Worm (Caenorhabditis elegans): ENCODE data around the gene col-168.

DNA sequence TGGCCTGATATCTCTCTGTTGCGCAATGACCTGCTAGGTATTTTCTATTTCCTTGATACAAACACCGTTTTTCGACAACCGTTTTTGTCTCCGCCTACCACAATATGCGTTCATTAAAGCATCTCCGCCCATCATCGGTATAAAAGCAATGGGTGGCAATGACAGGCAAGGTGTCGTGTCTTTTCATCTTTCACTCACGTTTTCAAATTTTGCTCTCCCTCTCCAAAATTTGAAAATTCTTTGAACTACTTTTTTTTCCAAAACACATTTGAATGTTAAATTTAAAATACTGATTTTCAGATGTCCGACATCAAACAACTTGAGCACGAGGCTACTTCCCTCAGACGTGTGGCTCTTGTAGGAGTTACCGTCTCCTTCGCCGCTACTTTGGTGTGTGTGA, 2.7 kb downstream of the col-168 start, which contains the start of gene col-169:
- TF ChIP-seq cog-1 (tag; optimal IDR thresholded peaks at IDR 0.05) = no peak
- TF ChIP-seq tab-1 (GFP tag; IDR thresholded peaks at IDR 0.05) = no peak
- TF ChIP-seq med-1 (GFP tag; optimal IDR thresholded peaks at IDR 0.05; ENCODE audit: insufficient read depth) = no peak
- no peak for TF ChIP-seq T22C8.4 (GFP tag; IDR thresholded peaks at IDR 0.05)
- no peak for TF ChIP-seq flt-1 (GFP tag; IDR thresholded peaks at IDR 0.05)
- TF ChIP-seq ref-1 (GFP tag; conservative IDR thresholded peaks at IDR 0.05) = no peak
- no peak for TF ChIP-seq ztf-29 (GFP tag; IDR thresholded peaks at IDR 0.05)

All from whole organism, midembryonic.